Worm (Caenorhabditis elegans) whole organism, early embryonic: ENCODE results near the gene F43C11.2.

Experiments used
- B0310.2 ChIP-seq: sonication (generic microtip); optimal IDR thresholded peaks from 2 replicates; lab custom pipeline; 2016; ENCODE audit warnings: mild to moderate bottlenecking, missing genetic modification characterization, missing compliant biosample characterization
- F13C5.2 ChIP-seq: sonication (generic microtip); optimal IDR thresholded peaks from 2 replicates; lab custom pipeline; 2017; ENCODE audit warnings: mild to moderate bottlenecking, missing genetic modification characterization, inconsistent platforms, missing compliant biosample characterization
- aly-1 ChIP-seq: sonication (generic microtip); optimal IDR thresholded peaks from 2 replicates; lab custom pipeline; 2016; ENCODE audit warnings: missing genetic modification characterization, missing compliant biosample characterization
- ama-1 ChIP-seq: fragments of 150-350 bp; optimal IDR thresholded peaks from 2 replicates; lab custom pipeline; 2014
- ceh-13 ChIP-seq: fragments of 200-800 bp; sonication (Bioruptor generic); optimal IDR thresholded peaks from 2 replicates; lab custom pipeline; 2018; ENCODE audit warnings: mild to moderate bottlenecking, missing genetic modification characterization, missing compliant biosample characterization
- ceh-36 ChIP-seq: sonication (generic microtip); optimal IDR thresholded peaks from 2 replicates; lab custom pipeline; 2016; ENCODE audit warnings: missing genetic modification characterization, inconsistent platforms, missing compliant biosample characterization
- ets-7 ChIP-seq: sonication (generic microtip); optimal IDR thresholded peaks from 2 replicates; lab custom pipeline; 2016; ENCODE audit warnings: missing genotype, missing genetic modification characterization, missing compliant biosample characterization
- flt-1 ChIP-seq: fragments of 200-800 bp; sonication (Bioruptor generic); IDR thresholded peaks from 2 replicates; pipeline ENCODE4 v1.3.6; 2022; ENCODE audit warnings: missing genetic modification characterization, missing compliant biosample characterization
- hmbx-1 ChIP-seq: sonication (generic microtip); optimal IDR thresholded peaks from 2 replicates; lab custom pipeline; 2016; ENCODE audit warnings: mild to moderate bottlenecking, missing genetic modification characterization, missing compliant biosample characterization
- hmg-4 ChIP-seq: fragments of 200-800 bp; sonication (Bioruptor generic); optimal IDR thresholded peaks from 2 replicates; lab custom pipeline; 2018; ENCODE audit warnings: mild to moderate bottlenecking, missing genetic modification characterization, missing compliant biosample characterization
- hnd-1 ChIP-seq: sonication (generic microtip); optimal IDR thresholded peaks from 2 replicates; lab custom pipeline; 2016; ENCODE audit warnings: missing genetic modification characterization, missing compliant biosample characterization
- pes-1 ChIP-seq: fragments of 200-800 bp; sonication (Bioruptor generic); IDR thresholded peaks from 2 replicates; pipeline ENCODE4 v1.3.6; 2022; ENCODE audit warnings: missing genetic modification reagents, missing genetic modification characterization, missing compliant biosample characterization
- scrt-1 ChIP-seq: fragments of 200-800 bp; sonication (Bioruptor generic); IDR thresholded peaks from 2 replicates; pipeline ENCODE4 v1.3.6; 2022; ENCODE audit warnings: missing genetic modification characterization, missing compliant biosample characterization
- sea-1 ChIP-seq: fragments of 200-800 bp; sonication (Bioruptor generic); conservative IDR thresholded peaks from 2 replicates; pipeline ENCODE4 v1.3.6; 2022; ENCODE audit warnings: missing genetic modification characterization, missing compliant biosample characterization
- tbx-11 ChIP-seq: fragments of 200-800 bp; sonication (Bioruptor generic); IDR thresholded peaks from 2 replicates; pipeline ENCODE4 v1.3.6; 2022; ENCODE audit warnings: missing genetic modification characterization, missing compliant biosample characterization
- tbx-37 ChIP-seq: fragments of 200-800 bp; sonication (Bioruptor generic); conservative IDR thresholded peaks from 2 replicates; pipeline ENCODE4 v1.3.6; 2022; ENCODE audit warnings: missing genetic modification reagents, missing genetic modification characterization, missing compliant biosample characterization
- tra-4 ChIP-seq: sonication (generic microtip); optimal IDR thresholded peaks from 2 replicates; lab custom pipeline; 2017; ENCODE audit warnings: missing genetic modification characterization, missing compliant biosample characterization

F43C11.2 gene

ce11 chrII:2354476-2354875 is at the start of gene F43C11.2:
TSS of gene F43C11.2 (plus strand) at chrII:2354776.
- no peak for TF ChIP-seq ceh-13 (GFP tag; lab: Kevin White, UChicago)

ce11 chrII:2305507-2305906 is 49.1 kb upstream of the F43C11.2 start:
- no peak for TF ChIP-seq F13C5.2 (tag; lab: Kevin White, UChicago)
- TF ChIP-seq flt-1: no peak
- TF ChIP-seq tbx-37: no peak
- no peak for TF ChIP-seq sea-1 (GFP tag; lab: Robert Waterston, UW)
- TF ChIP-seq ets-7 (tag; lab: Kevin White, UChicago): no peak
- TF ChIP-seq hmbx-1 (tag; lab: Kevin White, UChicago): no peak
- no peak for TF ChIP-seq scrt-1 (GFP tag; lab: Robert Waterston, UW)
- no peak for TF ChIP-seq ama-1 (lab: Kevin White, UChicago)
- TF ChIP-seq tra-4: no peak
- no peak for TF ChIP-seq ceh-36 (tag; lab: Kevin White, UChicago)
- TF ChIP-seq hnd-1: no peak
- no peak for TF ChIP-seq ceh-13 (GFP tag; lab: Kevin White, UChicago)
- TF ChIP-seq pes-1 (GFP tag; lab: Robert Waterston, UW): no peak
- TF ChIP-seq B0310.2 (tag; lab: Kevin White, UChicago): no peak
- no peak for TF ChIP-seq aly-1
- TF ChIP-seq tbx-11: no peak

- TF ChIP-seq ama-1 (lab: Kevin White, UChicago) (no peak), tbx-11 (no peak), hnd-1 (no peak), ceh-36 (tag; lab: Kevin White, UChicago) (no peak), ets-7 (tag; lab: Kevin White, UChicago) (no peak), scrt-1 (GFP tag; lab: Robert Waterston, UW) (no peak), pes-1 (GFP tag; lab: Robert Waterston, UW) (no peak), tra-4 (no peak), tbx-37 (no peak), F13C5.2 (tag; lab: Kevin White, UChicago) (no peak), B0310.2 (tag; lab: Kevin White, UChicago) (no peak), hmg-4 (GFP tag; lab: Kevin White, UChicago) (no peak), flt-1 (no peak), hmbx-1 (tag; lab: Kevin White, UChicago) (no peak)
Measured at ce11 chrII:2306741-2307140, 47.8 kb upstream of the F43C11.2 start, which contains the start of gene B0281.3. TSS of gene B0281.3 (plus strand) at chrII:2307041.

DNA sequence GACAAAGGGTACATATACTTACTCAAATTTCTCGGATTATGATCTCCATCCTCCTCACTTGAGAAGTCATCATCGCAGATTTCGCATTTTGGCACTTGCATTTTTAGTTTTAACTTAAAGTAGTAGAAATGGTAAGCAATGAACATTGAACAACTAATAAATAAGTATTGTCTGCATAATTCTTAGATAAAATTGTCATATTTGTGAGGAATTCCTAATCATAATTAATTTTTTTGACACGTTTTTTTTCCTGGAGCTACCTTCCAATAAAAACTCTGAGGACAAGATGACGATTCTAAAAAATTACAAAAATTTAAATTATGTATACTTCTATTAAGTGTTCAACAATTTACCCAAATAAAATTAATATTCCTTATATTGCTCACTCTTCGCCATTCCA is 41.8 kb upstream of the F43C11.2 start, which contains the start of the genes trim-21 and B0281.1:
Gene trim-21, minus strand, starts transcription at position 101 of the 400 bp plus-strand sequence.
Gene B0281.1, plus strand, starts transcription at position 321 of the 400 bp plus-strand sequence.
- TF ChIP-seq hmg-4 (GFP tag; lab: Kevin White, UChicago) (no peak), flt-1 (no peak), aly-1 (no peak), hmbx-1 (tag; lab: Kevin White, UChicago) (no peak), ceh-13 (GFP tag; lab: Kevin White, UChicago) (no peak), tbx-11 (no peak), hnd-1 (no peak), ceh-36 (tag; lab: Kevin White, UChicago) (no peak), ama-1 (lab: Kevin White, UChicago) (no peak), sea-1 (GFP tag; lab: Robert Waterston, UW) (no peak), scrt-1 (GFP tag; lab: Robert Waterston, UW) (no peak), ets-7 (tag; lab: Kevin White, UChicago) (no peak), pes-1 (GFP tag; lab: Robert Waterston, UW) (no peak), tbx-37 (no peak), F13C5.2 (tag; lab: Kevin White, UChicago) (no peak), tra-4 (no peak), B0310.2 (tag; lab: Kevin White, UChicago) (no peak)

DNA sequence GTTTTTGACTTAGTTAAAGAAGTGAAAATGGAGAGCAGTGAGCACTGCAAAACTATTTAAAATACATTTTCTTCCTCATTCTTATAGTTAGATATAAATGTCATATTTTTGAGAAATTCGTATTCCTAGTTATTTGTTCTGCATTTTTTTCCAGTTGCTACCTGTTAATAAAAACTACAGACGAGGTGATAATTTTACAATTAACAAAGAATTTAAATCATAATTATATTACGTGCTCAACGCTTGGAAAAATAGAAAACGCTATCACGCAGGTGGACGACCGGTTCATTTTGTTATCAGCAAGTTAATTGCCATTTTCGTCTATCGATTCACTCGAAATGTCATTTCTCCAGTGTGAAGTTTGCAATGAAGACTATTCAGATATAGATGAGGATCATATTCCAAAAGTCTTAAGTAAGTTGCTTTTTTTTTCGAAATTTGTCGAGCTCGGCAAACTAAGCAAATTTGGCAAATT is 36.7 kb upstream of the F43C11.2 start, which contains the start of the genes ZK1240.5 and ZK1240.9:
Gene ZK1240.5, minus strand, starts transcription at position 51 of the 475 bp plus-strand sequence.
Gene ZK1240.9, plus strand, starts transcription at position 307 of the 475 bp plus-strand sequence.
- TF ChIP-seq ama-1 (lab: Kevin White, UChicago) (no peak), pes-1 (GFP tag; lab: Robert Waterston, UW) (no peak), hmbx-1 (tag; lab: Kevin White, UChicago) (no peak), scrt-1 (GFP tag; lab: Robert Waterston, UW) (no peak), tra-4 (no peak), F13C5.2 (tag; lab: Kevin White, UChicago) (no peak), flt-1 (no peak)

DNA sequence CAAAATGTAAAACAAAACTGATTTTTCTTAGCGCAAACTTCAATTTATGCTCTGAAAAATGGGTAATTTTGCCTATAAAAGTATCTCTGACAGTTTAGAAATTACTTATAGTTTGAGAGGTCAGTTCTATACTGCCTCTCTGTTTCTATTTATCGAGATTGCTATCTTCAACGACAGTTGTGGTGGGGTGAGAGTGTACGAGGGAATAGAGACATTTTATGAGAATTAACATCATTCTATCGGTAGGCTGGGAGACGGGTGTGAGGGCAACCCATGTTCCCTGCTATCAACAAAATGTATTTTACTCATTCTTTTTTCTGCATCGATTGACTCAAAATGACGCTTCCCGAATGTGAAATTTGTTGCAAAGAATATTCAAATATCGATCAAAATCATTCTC is 34.5 kb upstream of the F43C11.2 start, which contains the start of gene ZK1240.3:
Gene ZK1240.3, plus strand, starts transcription at position 238 of the 400 bp plus-strand sequence.
- no peak for TF ChIP-seq flt-1
- no peak for TF ChIP-seq hmbx-1 (tag; lab: Kevin White, UChicago)
- TF ChIP-seq ama-1 (lab: Kevin White, UChicago): no peak
- TF ChIP-seq sea-1 (GFP tag; lab: Robert Waterston, UW): no peak
- no peak for TF ChIP-seq B0310.2 (tag; lab: Kevin White, UChicago)
- no peak for TF ChIP-seq hnd-1
- no peak for TF ChIP-seq ceh-36 (tag; lab: Kevin White, UChicago)

DNA sequence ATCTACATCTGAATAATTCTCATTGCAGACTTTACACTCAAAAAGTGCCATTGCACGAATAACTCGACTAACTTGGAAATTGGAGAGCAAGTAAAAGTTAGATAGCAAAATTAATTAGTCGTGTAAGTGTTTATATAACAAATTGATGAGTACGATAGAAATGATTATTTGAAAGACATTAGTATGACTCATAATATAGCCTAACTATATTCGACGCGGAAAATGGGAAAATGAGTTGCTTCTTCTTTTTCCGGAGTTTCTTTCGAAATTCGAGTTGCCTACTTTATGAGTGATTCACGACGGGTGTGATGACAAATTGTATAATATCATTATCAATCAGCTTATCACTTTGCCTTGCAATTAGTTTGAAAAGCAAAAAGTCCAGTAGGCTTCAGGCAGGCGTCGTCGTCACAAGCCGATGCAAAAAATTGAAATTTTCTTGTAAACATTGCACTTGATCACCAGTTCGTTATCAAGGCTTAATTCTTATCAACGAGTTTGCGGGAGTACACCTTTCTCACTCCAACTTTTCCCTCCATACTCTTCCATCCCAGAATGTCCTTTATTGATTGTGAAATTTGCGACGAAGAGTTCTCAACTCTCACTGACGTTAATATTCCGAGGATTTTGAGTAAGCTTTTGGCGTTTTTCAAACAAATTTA is 31.6 kb upstream of the F43C11.2 start, which contains the start of the genes ZK1240.6 and ZK1240.2:
Gene ZK1240.6, minus strand, starts transcription at position 51 of the 662 bp plus-strand sequence.
Gene ZK1240.2, plus strand, starts transcription at position 520 of the 662 bp plus-strand sequence.
- TF ChIP-seq scrt-1 (GFP tag; lab: Robert Waterston, UW): no peak
- no peak for TF ChIP-seq hmbx-1 (tag; lab: Kevin White, UChicago)
- no peak for TF ChIP-seq ama-1 (lab: Kevin White, UChicago)
- no peak for TF ChIP-seq hmg-4 (GFP tag; lab: Kevin White, UChicago)
- TF ChIP-seq F13C5.2 (tag; lab: Kevin White, UChicago): no peak
- TF ChIP-seq sea-1 (GFP tag; lab: Robert Waterston, UW): no peak
- no peak for TF ChIP-seq B0310.2 (tag; lab: Kevin White, UChicago)
- no peak for TF ChIP-seq tra-4
- TF ChIP-seq ceh-36 (tag; lab: Kevin White, UChicago): no peak
- TF ChIP-seq ceh-13 (GFP tag; lab: Kevin White, UChicago): no peak
- no peak for TF ChIP-seq tbx-11
